Fruit fly (Drosophila melanogaster) whole organism, prepupa: ENCODE results near the gene tx.

ENCODE experiments used
- Blimp-1 ChIP-seq: fragments of 200-800 bp; sonication (Bioruptor generic); optimal IDR thresholded peaks from 3 replicates; lab custom pipeline; 2017; ENCODE audit warnings: missing biosample characterization, missing genetic modification characterization, mild to moderate bottlenecking, moderate library complexity, missing genetic modification reagents
- CG10631 ChIP-seq: fragments of 200-800 bp; sonication (Bioruptor generic); optimal IDR thresholded peaks from 2 replicates; lab custom pipeline; 2016; ENCODE audit warnings: missing biosample characterization, missing genetic modification characterization
- CG10669 ChIP-seq: fragments of 200-800 bp; sonication (Bioruptor generic); optimal IDR thresholded peaks from 3 replicates; lab custom pipeline; 2018; ENCODE audit warnings: missing biosample characterization, mild to moderate bottlenecking, missing genetic modification characterization, moderate library complexity
- CG11294 ChIP-seq: fragments of 200-800 bp; sonication (Bioruptor generic); IDR thresholded peaks from 2 replicates; pipeline ENCODE4 v1.3.6; 2022; ENCODE audit warnings: missing biosample characterization, missing genetic modification characterization
- CG11902 ChIP-seq: fragments of 200-800 bp; sonication (Bioruptor generic); optimal IDR thresholded peaks from 3 replicates; lab custom pipeline; 2016; ENCODE audit warnings: missing biosample characterization, missing genetic modification characterization
- CG15336 ChIP-seq: fragments of 200-800 bp; sonication (Bioruptor generic); IDR thresholded peaks from 2 replicates; pipeline ENCODE4 v1.3.6; 2022; ENCODE audit warnings: missing biosample characterization, missing genetic modification characterization
- CG1621 ChIP-seq: fragments of 200-800 bp; sonication (Bioruptor generic); optimal IDR thresholded peaks from 3 replicates; lab custom pipeline; 2018; ENCODE audit warnings: missing biosample characterization, mild to moderate bottlenecking, missing genetic modification characterization
- CG16779 ChIP-seq: fragments of 200-800 bp; sonication (Bioruptor generic); optimal IDR thresholded peaks from 3 replicates; lab custom pipeline; 2017; ENCODE audit warnings: missing biosample characterization, mild to moderate bottlenecking, missing genetic modification characterization
- CG3032 ChIP-seq: fragments of 200-800 bp; optimal IDR thresholded peaks from 2 replicates; lab custom pipeline; 2019; ENCODE audit warnings: missing biosample characterization, mild to moderate bottlenecking, missing genetic modification characterization, moderate library complexity
- CG31627 ChIP-seq: fragments of 200-800 bp; sonication (Bioruptor generic); optimal IDR thresholded peaks from 3 replicates; lab custom pipeline; 2016; ENCODE audit warnings: missing biosample characterization, missing genetic modification characterization
- CG34406 ChIP-seq: fragments of 200-800 bp; sonication (Bioruptor generic); optimal IDR thresholded peaks from 3 replicates; lab custom pipeline; 2016; ENCODE audit warnings: missing biosample characterization, missing genetic modification characterization
- CG3919 ChIP-seq: fragments of 200-800 bp; sonication (Bioruptor generic); optimal IDR thresholded peaks from 3 replicates; lab custom pipeline; 2016; ENCODE audit warnings: missing biosample characterization, missing genetic modification characterization
- CG6163 ChIP-seq: fragments of 200-800 bp; sonication (Bioruptor generic); IDR thresholded peaks from 3 replicates; pipeline ENCODE4 v1.3.6; 2022; ENCODE audit warnings: missing biosample characterization, missing genetic modification characterization
- CG6792 ChIP-seq: fragments of 200-800 bp; sonication (Bioruptor generic); optimal IDR thresholded peaks from 3 replicates; lab custom pipeline; 2016; ENCODE audit warnings: missing biosample characterization, missing genetic modification characterization
- CG6808 ChIP-seq: fragments of 200-800 bp; sonication (Bioruptor generic); optimal IDR thresholded peaks from 3 replicates; lab custom pipeline; 2017; ENCODE audit warnings: missing biosample characterization, missing genetic modification characterization, mild to moderate bottlenecking, moderate library complexity, missing genetic modification reagents
- CG6854 ChIP-seq: fragments of 200-800 bp; sonication (Bioruptor generic); optimal IDR thresholded peaks from 2 replicates; lab custom pipeline; 2017; ENCODE audit warnings: missing biosample characterization, mild to moderate bottlenecking, missing genetic modification characterization
- CG7368 ChIP-seq: fragments of 200-800 bp; sonication (Bioruptor generic); optimal IDR thresholded peaks from 3 replicates; lab custom pipeline; 2016; ENCODE audit warnings: missing biosample characterization, missing genetic modification characterization
- CG8119 ChIP-seq: fragments of 200-800 bp; sonication (Bioruptor generic); IDR thresholded peaks from 3 replicates; pipeline ENCODE4 v1.3.6; 2022; ENCODE audit warnings: missing biosample characterization, missing genetic modification characterization
- CG8319 ChIP-seq: fragments of 200-800 bp; sonication (Bioruptor generic); optimal IDR thresholded peaks from 3 replicates; lab custom pipeline; 2016; ENCODE audit warnings: missing biosample characterization, missing genetic modification characterization
- Eip75B ChIP-seq: fragments of 200-800 bp; sonication (Bioruptor generic); optimal IDR thresholded peaks from 3 replicates; lab custom pipeline; 2016; ENCODE audit warnings: missing biosample characterization, missing genetic modification characterization
- Eip78C ChIP-seq: fragments of 200-800 bp; sonication (Bioruptor generic); peaks from one replicate; lab custom pipeline; 2016; ENCODE audit warnings: missing biosample characterization, missing genetic modification characterization
- Eip93F ChIP-seq: fragments of 200-800 bp; sonication (Bioruptor generic); optimal IDR thresholded peaks from 2 replicates; lab custom pipeline; 2016; ENCODE audit warnings: missing biosample characterization, mild to moderate bottlenecking, missing genetic modification characterization
- Ets21C ChIP-seq: fragments of 200-800 bp; sonication (Bioruptor generic); optimal IDR thresholded peaks from 3 replicates; lab custom pipeline; 2016; ENCODE audit warnings: missing biosample characterization, missing genetic modification characterization
- Ets96B ChIP-seq: fragments of 200-800 bp; optimal IDR thresholded peaks from 2 replicates; lab custom pipeline; 2019; ENCODE audit warnings: missing biosample characterization, mild to moderate bottlenecking, missing genetic modification characterization, moderate library complexity
- Gug ChIP-seq: fragments of 200-800 bp; sonication (Bioruptor generic); IDR thresholded peaks from 2 replicates; pipeline ENCODE4 v1.3.6; 2022; ENCODE audit warnings: missing biosample characterization, missing genetic modification characterization
- Hr38 ChIP-seq: sonication (Bioruptor generic); optimal IDR thresholded peaks from 2 replicates; lab custom pipeline; 2016; ENCODE audit warnings: missing biosample characterization, missing genetic modification characterization
- Hr39 ChIP-seq: fragments of 200-800 bp; sonication (Bioruptor generic); optimal IDR thresholded peaks from 2 replicates; lab custom pipeline; 2016; ENCODE audit warnings: missing biosample characterization, missing genetic modification characterization
- Hr4 ChIP-seq: fragments of 200-800 bp; sonication (Bioruptor generic); optimal IDR thresholded peaks from 3 replicates; lab custom pipeline; 2016; ENCODE audit warnings: missing biosample characterization, missing genetic modification characterization
- Met ChIP-seq: fragments of 200-800 bp; sonication (Bioruptor generic); optimal IDR thresholded peaks from 3 replicates; lab custom pipeline; 2016; ENCODE audit warnings: missing biosample characterization, missing genetic modification characterization
- OdsH ChIP-seq: fragments of 200-800 bp; sonication (Bioruptor generic); optimal IDR thresholded peaks from 3 replicates; lab custom pipeline; 2016; ENCODE audit warnings: missing biosample characterization, missing genetic modification characterization
- Sox102F ChIP-seq: fragments of 200-800 bp; sonication (Bioruptor generic); optimal IDR thresholded peaks from 2 replicates; lab custom pipeline; 2016; ENCODE audit warnings: missing biosample characterization, mild to moderate bottlenecking, missing genetic modification characterization
- Sox14 ChIP-seq: fragments of 200-800 bp; sonication (Bioruptor generic); optimal IDR thresholded peaks from 3 replicates; lab custom pipeline; 2016; ENCODE audit warnings: missing biosample characterization, missing genetic modification characterization
- Sox15 ChIP-seq: fragments of 200-800 bp; sonication (Bioruptor generic); optimal IDR thresholded peaks from 3 replicates; lab custom pipeline; 2016; ENCODE audit warnings: missing biosample characterization, missing genetic modification characterization
- achi ChIP-seq: fragments of 200-800 bp; sonication (Bioruptor generic); optimal IDR thresholded peaks from 3 replicates; lab custom pipeline; 2016; ENCODE audit warnings: missing biosample characterization, missing genetic modification characterization
- acj6 ChIP-seq: fragments of 200-800 bp; sonication (Bioruptor generic); optimal IDR thresholded peaks from 3 replicates; lab custom pipeline; 2016; ENCODE audit warnings: missing biosample characterization, missing genetic modification characterization
- cyc ChIP-seq: fragments of 200-800 bp; sonication (Bioruptor generic); optimal IDR thresholded peaks from 3 replicates; lab custom pipeline; 2016; ENCODE audit warnings: missing biosample characterization, missing genetic modification characterization
- dac ChIP-seq: fragments of 200-800 bp; sonication (Bioruptor generic); optimal IDR thresholded peaks from 2 replicates; lab custom pipeline; 2017; ENCODE audit warnings: missing biosample characterization, mild to moderate bottlenecking, missing genetic modification characterization
- dsx ChIP-seq: fragments of 200-800 bp; optimal IDR thresholded peaks from 3 replicates; lab custom pipeline; 2019; ENCODE audit warnings: missing biosample characterization, mild to moderate bottlenecking, missing genetic modification characterization, moderate library complexity; ENCODE audit not compliant: poor library complexity, severe bottlenecking
- eg ChIP-seq: fragments of 200-800 bp; sonication (Bioruptor generic); IDR thresholded peaks from 3 replicates; pipeline ENCODE4 v1.3.6; 2022; ENCODE audit warnings: missing biosample characterization, missing genetic modification characterization
- fd59A ChIP-seq: fragments of 200-800 bp; sonication (Bioruptor generic); optimal IDR thresholded peaks from 2 replicates; lab custom pipeline; 2017; ENCODE audit warnings: missing biosample characterization, mild to moderate bottlenecking, missing genetic modification characterization, missing genetic modification reagents
- fd85E ChIP-seq: fragments of 200-800 bp; sonication (Bioruptor generic); optimal IDR thresholded peaks from 3 replicates; lab custom pipeline; 2016; ENCODE audit warnings: missing biosample characterization, missing genetic modification characterization
- fkh ChIP-seq: fragments of 200-800 bp; sonication (Bioruptor generic); optimal IDR thresholded peaks from 3 replicates; lab custom pipeline; 2017; ENCODE audit warnings: missing biosample characterization, mild to moderate bottlenecking, missing genetic modification characterization, moderate library complexity
- lz ChIP-seq: fragments of 200-800 bp; sonication (Bioruptor generic); optimal IDR thresholded peaks from 3 replicates; lab custom pipeline; 2016; ENCODE audit warnings: missing biosample characterization, missing genetic modification characterization
- pdm3 ChIP-seq: fragments of 200-800 bp; sonication (Bioruptor generic); optimal IDR thresholded peaks from 3 replicates; lab custom pipeline; 2016; ENCODE audit warnings: missing biosample characterization, missing genetic modification characterization
- salr ChIP-seq, 2 experiments: fragments of 200-800 bp; sonication (Bioruptor generic); optimal IDR thresholded peaks; 3 replicates each; lab custom pipeline; 2016 to 2018; ENCODE audit warnings: missing biosample characterization in 2 of 2, missing genetic modification characterization in 2 of 2, mild to moderate bottlenecking in 1 of 2
- spab ChIP-seq: fragments of 200-800 bp; sonication (Bioruptor generic); optimal IDR thresholded peaks from 2 replicates; lab custom pipeline; 2017; ENCODE audit warnings: missing biosample characterization, mild to moderate bottlenecking, missing genetic modification characterization, missing genetic modification reagents
- ss ChIP-seq, 2 experiments: fragments of 200-800 bp; sonication (Bioruptor generic); optimal IDR thresholded peaks; 2 replicates in 1 of 2; 3 replicates in 1 of 2; lab custom pipeline; 2017 to 2018; ENCODE audit warnings: mild to moderate bottlenecking in 2 of 2, missing biosample characterization in 2 of 2, missing genetic modification characterization in 2 of 2, moderate library complexity in 1 of 2
- svp ChIP-seq: fragments of 200-800 bp; sonication (Bioruptor generic); peaks from one replicate; lab custom pipeline; 2016; ENCODE audit warnings: missing biosample characterization, missing genetic modification characterization
- topi ChIP-seq: fragments of 200-800 bp; sonication (Bioruptor generic); optimal IDR thresholded peaks from 3 replicates; lab custom pipeline; 2016; ENCODE audit warnings: missing biosample characterization, missing genetic modification characterization
- vri ChIP-seq: fragments of 200-800 bp; sonication (Bioruptor generic); optimal IDR thresholded peaks from 3 replicates; lab custom pipeline; 2016; ENCODE audit warnings: missing biosample characterization, mild to moderate bottlenecking, missing genetic modification characterization

Gene tx

DNA sequence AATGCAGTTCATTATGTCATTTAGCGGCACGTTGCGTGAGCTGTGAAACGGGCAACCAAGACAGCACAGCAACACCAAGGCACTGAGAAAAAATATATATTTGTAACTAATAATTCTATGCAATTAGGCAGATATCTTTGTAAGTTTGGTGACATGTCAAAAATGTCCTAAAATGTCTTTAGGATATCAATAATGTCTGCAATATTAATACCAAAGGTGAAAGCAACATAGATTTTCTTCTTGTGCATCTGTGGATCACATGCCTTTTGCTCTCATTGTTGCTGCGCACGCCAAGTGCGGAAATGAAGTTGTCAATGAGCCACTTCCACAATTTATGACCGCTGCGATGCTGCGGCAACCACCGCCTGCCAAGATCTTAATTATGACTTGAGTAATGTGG, 48.9 kb downstream of the tx start (continued):
- peak; percentile 73 for TF ChIP-seq cyc (GFP tag; lab: Kevin White, UChicago)
- TF ChIP-seq salr (GFP tag; optimal IDR thresholded peaks at IDR 0.05; lab: Kevin White, UChicago), result peak; percentile 52 to 78
- TF ChIP-seq CG16779 (tag; lab: Kevin White, UChicago), result peak; percentile 65
- peak; percentile 48 for TF ChIP-seq dac (GFP tag; lab: Kevin White, UChicago)
- peak; percentile 81 to 88 for TF ChIP-seq ss (GFP tag; optimal IDR thresholded peaks at IDR 0.05; lab: Kevin White, UChicago)
- peak; percentile 79 for TF ChIP-seq CG15336 (GFP tag; lab: Robert Waterston, UW)
- TF ChIP-seq Eip75B, result peak; percentile 85
- TF ChIP-seq, all 60 proteins: peak for 57

DNA sequence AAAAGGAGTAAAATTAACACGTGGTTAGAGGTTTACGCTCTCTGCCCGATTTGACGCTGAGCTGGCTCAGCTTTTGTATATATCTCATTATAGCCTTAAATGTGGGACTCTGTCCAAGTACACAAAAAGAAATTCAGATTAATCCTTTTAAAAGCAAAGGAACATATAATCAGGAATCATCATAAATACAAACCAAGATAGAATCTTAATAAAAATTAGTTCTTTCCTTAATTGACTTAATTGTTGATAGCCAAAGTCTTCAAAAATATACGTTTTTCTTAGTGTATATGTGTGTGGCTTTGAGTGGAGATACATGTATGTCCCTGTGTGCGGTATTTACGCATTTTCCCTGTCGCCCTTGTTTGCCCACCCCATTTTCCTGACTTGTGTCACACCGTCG, 53.7 kb downstream of the tx start:
- TF ChIP-seq svp (GFP tag; lab: Kevin White, UChicago) (peak; percentile 48), Hr38 (GFP tag; lab: Kevin White, UChicago) (no peak), CG6792 (GFP tag; lab: Kevin White, UChicago) (no peak), Hr39 (GFP tag; lab: Kevin White, UChicago) (no peak), Met (GFP tag; lab: Kevin White, UChicago) (no peak), spab (no peak), cyc (GFP tag; lab: Kevin White, UChicago) (no peak), CG6163 (GFP tag; lab: Robert Waterston, UW) (0 out of 3 replicates have a peak, but pooled peaks have one; percentile 38), CG34406 (GFP tag; lab: Kevin White, UChicago) (no peak), Hr4 (peak; percentile 38), acj6 (peak; percentile 12), CG1621 (tag; lab: Kevin White, UChicago) (no peak), Eip75B (peak; percentile 13), Blimp-1 (GFP tag; lab: Kevin White, UChicago) (no peak), Ets96B (tag; lab: Kevin White, UChicago) (peak; percentile 51), CG11902 (GFP tag; lab: Kevin White, UChicago) (no peak), Gug (GFP tag; lab: Robert Waterston, UW) (no peak), Sox15 (GFP tag; lab: Kevin White, UChicago) (no peak), fkh (GFP tag; lab: Kevin White, UChicago) (no peak), fd59A (GFP tag; lab: Kevin White, UChicago) (no peak), Eip78C (peak; percentile 80), CG7368 (no peak), topi (GFP tag; lab: Kevin White, UChicago) (no peak), salr (GFP tag; optimal IDR thresholded peaks at IDR 0.05; lab: Kevin White, UChicago) (no peak), Sox102F (GFP tag; lab: Kevin White, UChicago) (no peak), CG6854 (no peak), dsx (GFP tag; lab: Kevin White, UChicago) (peak; percentile 45), CG3032 (tag; lab: Kevin White, UChicago) (peak; percentile 28), Eip93F (GFP tag; lab: Kevin White, UChicago) (no peak), CG3919 (GFP tag; lab: Kevin White, UChicago) (peak; percentile 5), pdm3 (GFP tag; lab: Kevin White, UChicago) (peak; percentile 42), CG8119 (GFP tag; lab: Robert Waterston, UW) (peak; percentile 28; the same call in 1 of the 3 replicates), CG31627 (GFP tag; lab: Kevin White, UChicago) (no peak), OdsH (GFP tag; lab: Kevin White, UChicago) (peak; percentile 19), vri (GFP tag; lab: Kevin White, UChicago) (no peak), Sox14 (GFP tag; lab: Kevin White, UChicago) (peak; percentile 1), CG10669 (peak; percentile 35), CG8319 (GFP tag; lab: Kevin White, UChicago) (no peak), dac (GFP tag; lab: Kevin White, UChicago) (no peak), fd85E (GFP tag; lab: Kevin White, UChicago) (no peak), CG6808 (GFP tag; lab: Kevin White, UChicago) (no peak), CG10631 (GFP tag; lab: Kevin White, UChicago) (peak; percentile 29), Ets21C (GFP tag; lab: Kevin White, UChicago) (no peak), CG11294 (GFP tag; lab: Robert Waterston, UW) (no peak), lz (no peak), eg (GFP tag; lab: Robert Waterston, UW) (peak; percentile 64; the same call in 2 of the 3 replicates), ss (GFP tag; optimal IDR thresholded peaks at IDR 0.05; lab: Kevin White, UChicago) (peak in 1 of 2 experiments; percentile 22), achi (peak; percentile 13)
